Worm (Caenorhabditis elegans) whole organism, young adult: ENCODE measurements around the gene ZK546.5.

Source experiments
- B0019.2 ChIP-seq: fragments of 200-800 bp; sonication (Bioruptor generic); conservative IDR thresholded peaks from 2 replicates; pipeline ENCODE4 v1.3.6; 2022; ENCODE audit warnings: missing genetic modification reagents, missing genetic modification characterization, missing compliant biosample characterization
- B0035.1 ChIP-seq: sonication (generic microtip); optimal IDR thresholded peaks from 2 replicates; lab custom pipeline; 2016; ENCODE audit warnings: missing genetic modification characterization, mild to moderate bottlenecking, missing compliant biosample characterization, missing genotype, missing genetic modification reagents
- B0261.1 ChIP-seq: sonication (generic microtip); optimal IDR thresholded peaks from 2 replicates; lab custom pipeline; 2016; ENCODE audit warnings: mild to moderate bottlenecking, missing genetic modification characterization, moderate library complexity, missing compliant biosample characterization
- F10E7.11 ChIP-seq: sonication (generic microtip); optimal IDR thresholded peaks from 2 replicates; lab custom pipeline; 2017; ENCODE audit warnings: mild to moderate bottlenecking, missing genetic modification characterization, moderate library complexity, missing compliant biosample characterization
- F22D6.2 ChIP-seq: sonication (generic microtip); optimal IDR thresholded peaks from 2 replicates; lab custom pipeline; 2016; ENCODE audit warnings: mild to moderate bottlenecking, missing genetic modification characterization, missing compliant biosample characterization
- F37B4.10 ChIP-seq: fragments of 200-800 bp; sonication (Bioruptor generic); IDR thresholded peaks from 2 replicates; pipeline ENCODE4 v1.3.6; 2022; ENCODE audit warnings: missing genetic modification characterization, missing compliant biosample characterization
- F49E8.2 ChIP-seq: sonication (generic microtip); optimal IDR thresholded peaks from 3 replicates; lab custom pipeline; 2017; ENCODE audit warnings: missing genetic modification characterization, mild to moderate bottlenecking, missing compliant biosample characterization, antibody characterized with exemption, moderate library complexity; ENCODE audit not compliant: insufficient read depth
- F55B11.4 ChIP-seq: sonication (generic microtip); optimal IDR thresholded peaks from 2 replicates; lab custom pipeline; 2016; ENCODE audit warnings: missing compliant biosample characterization, missing genetic modification characterization, borderline replicate concordance; ENCODE audit not compliant: insufficient read depth
- F57A8.1 ChIP-seq: fragments of 200-800 bp; sonication (Bioruptor generic); optimal IDR thresholded peaks from 2 replicates; lab custom pipeline; 2018; ENCODE audit warnings: mild to moderate bottlenecking, missing genetic modification characterization, moderate library complexity, missing compliant biosample characterization
- T26A5.8 ChIP-seq: sonication (generic microtip); optimal IDR thresholded peaks from 2 replicates; lab custom pipeline; 2016; ENCODE audit warnings: missing genetic modification characterization, missing compliant biosample characterization
- ZK185.1 ChIP-seq: sonication (generic microtip); optimal IDR thresholded peaks from 2 replicates; lab custom pipeline; 2016; ENCODE audit warnings: mild to moderate bottlenecking, missing genetic modification characterization, missing compliant biosample characterization; ENCODE audit not compliant: poor library complexity, severe bottlenecking
- athp-1 ChIP-seq: sonication (generic microtip); optimal IDR thresholded peaks from 2 replicates; lab custom pipeline; 2017; ENCODE audit warnings: mild to moderate bottlenecking, missing genetic modification characterization, missing compliant biosample characterization
- attf-3 ChIP-seq: fragments of 200-800 bp; sonication (Bioruptor generic); conservative IDR thresholded peaks from 2 replicates; pipeline ENCODE4 v1.3.6; 2022; ENCODE audit warnings: missing genetic modification reagents, missing genetic modification characterization, missing compliant biosample characterization
- attf-5 ChIP-seq: fragments of 200-800 bp; sonication (Bioruptor generic); optimal IDR thresholded peaks from 2 replicates; lab custom pipeline; 2018; ENCODE audit warnings: mild to moderate bottlenecking, missing genetic modification characterization, missing compliant biosample characterization
- bed-2 ChIP-seq: fragments of 200-800 bp; sonication (Bioruptor generic); IDR thresholded peaks from 2 replicates; pipeline ENCODE4 v1.3.6; 2022; ENCODE audit warnings: missing genetic modification reagents, missing genetic modification characterization, missing compliant biosample characterization
- cebp-2 ChIP-seq: fragments of 200-800 bp; sonication (Bioruptor generic); IDR thresholded peaks from 2 replicates; pipeline ENCODE4 v1.3.6; 2022; ENCODE audit warnings: missing genetic modification characterization, missing compliant biosample characterization
- ceh-79 ChIP-seq: sonication (generic microtip); optimal IDR thresholded peaks from 2 replicates; lab custom pipeline; 2017; ENCODE audit warnings: mild to moderate bottlenecking, missing genetic modification characterization, missing compliant biosample characterization
- chd-7 ChIP-seq: sonication (generic microtip); optimal IDR thresholded peaks from 2 replicates; lab custom pipeline; 2016; ENCODE audit warnings: mild to moderate bottlenecking, missing genetic modification characterization, moderate library complexity, missing compliant biosample characterization
- die-1 ChIP-seq: sonication (generic microtip); optimal IDR thresholded peaks from 2 replicates; lab custom pipeline; 2016; ENCODE audit warnings: missing genotype, mild to moderate bottlenecking, missing genetic modification characterization, missing compliant biosample characterization
- efl-1 ChIP-seq: fragments of 150-350 bp; optimal IDR thresholded peaks from 2 replicates; lab custom pipeline; 2014; ENCODE audit warnings: missing biosample characterization, missing genetic modification reagents, missing genetic modification characterization
- ets-4 ChIP-seq: fragments of 200-800 bp; sonication (Bioruptor generic); optimal IDR thresholded peaks from 2 replicates; lab custom pipeline; 2018; ENCODE audit warnings: mild to moderate bottlenecking, missing genetic modification characterization, missing compliant biosample characterization
- gei-17 ChIP-seq: fragments of 200-800 bp; sonication (Bioruptor generic); optimal IDR thresholded peaks from 2 replicates; lab custom pipeline; 2018; ENCODE audit warnings: mild to moderate bottlenecking, missing genetic modification characterization, missing compliant biosample characterization
- him-1 ChIP-seq: sonication (generic microtip); optimal IDR thresholded peaks from 2 replicates; lab custom pipeline; 2016; ENCODE audit warnings: missing genotype, missing genetic modification reagents, missing genetic modification characterization, missing compliant biosample characterization
- hmg-1.2 ChIP-seq: fragments of 200-800 bp; sonication (Bioruptor generic); IDR thresholded peaks from 2 replicates; pipeline ENCODE4 v1.3.6; 2022; ENCODE audit warnings: missing genetic modification reagents, missing genetic modification characterization, missing compliant biosample characterization
- hmg-20 ChIP-seq: fragments of 200-800 bp; sonication (Bioruptor generic); IDR thresholded peaks from 2 replicates; pipeline ENCODE4 v1.3.6; 2022; ENCODE audit warnings: missing genetic modification reagents, missing genetic modification characterization, missing compliant biosample characterization
- hrde-1 ChIP-seq: sonication (generic microtip); optimal IDR thresholded peaks from 2 replicates; lab custom pipeline; 2016; ENCODE audit warnings: missing genetic modification characterization, mild to moderate bottlenecking, missing compliant biosample characterization, moderate library complexity, missing genotype, missing genetic modification reagents, borderline replicate concordance
- lin-35 ChIP-seq, 3 experiments: fragments of 150-350 bp in 2 of 3; sonication (generic microtip) in 1 of 3; optimal IDR thresholded peaks; 2 replicates each; lab custom pipeline; 2014 to 2018; ENCODE audit warnings: missing biosample characterization in 3 of 3, missing genetic modification characterization in 3 of 3, missing genetic modification reagents in 3 of 3
- lir-1 ChIP-seq: fragments of 200-800 bp; sonication (Bioruptor generic); conservative IDR thresholded peaks from 2 replicates; pipeline ENCODE4 v1.3.6; 2022; ENCODE audit warnings: missing genetic modification reagents, missing genetic modification characterization, missing compliant biosample characterization
- lsl-1 ChIP-seq: fragments of 200-800 bp; sonication (Bioruptor generic); optimal IDR thresholded peaks from 2 replicates; lab custom pipeline; 2018; ENCODE audit warnings: mild to moderate bottlenecking, missing genetic modification characterization, moderate library complexity, missing compliant biosample characterization
- madf-10 ChIP-seq: sonication (generic microtip); optimal IDR thresholded peaks from 2 replicates; lab custom pipeline; 2016; ENCODE audit warnings: mild to moderate bottlenecking, missing genetic modification characterization, missing compliant biosample characterization
- madf-6 ChIP-seq: fragments of 200-800 bp; sonication (Bioruptor generic); IDR thresholded peaks from 2 replicates; pipeline ENCODE4 v1.3.6; 2022; ENCODE audit warnings: missing genetic modification reagents, missing genetic modification characterization, missing compliant biosample characterization
- nfyb-1 ChIP-seq: fragments of 200-800 bp; sonication (Bioruptor generic); IDR thresholded peaks from 2 replicates; pipeline ENCODE4 v1.3.6; 2022; ENCODE audit warnings: missing genetic modification reagents, missing genetic modification characterization, missing compliant biosample characterization
- nhr-179 ChIP-seq: sonication (generic microtip); optimal IDR thresholded peaks from 2 replicates; lab custom pipeline; 2016; ENCODE audit warnings: mild to moderate bottlenecking, missing genetic modification characterization, missing compliant biosample characterization
- nhr-27 ChIP-seq: fragments of 200-800 bp; sonication (Bioruptor generic); optimal IDR thresholded peaks from 2 replicates; lab custom pipeline; 2018; ENCODE audit warnings: mild to moderate bottlenecking, missing genetic modification characterization, moderate library complexity, missing compliant biosample characterization
- pha-4 ChIP-seq: fragments of 150-350 bp; sonication (generic microtip); optimal IDR thresholded peaks from 2 replicates; lab custom pipeline; 2014; ENCODE audit warnings: missing biosample characterization, missing genetic modification reagents, missing genetic modification characterization
- repo-1 ChIP-seq: sonication (generic microtip); optimal IDR thresholded peaks from 2 replicates; lab custom pipeline; 2017; ENCODE audit warnings: mild to moderate bottlenecking, missing genetic modification characterization, missing compliant biosample characterization
- snpc-1.3 ChIP-seq: sonication (generic microtip); optimal IDR thresholded peaks from 2 replicates; lab custom pipeline; 2017; ENCODE audit warnings: missing genetic modification characterization, mild to moderate bottlenecking, missing compliant biosample characterization, antibody characterized with exemption, moderate library complexity, missing genotype, missing genetic modification reagents; ENCODE audit not compliant: insufficient read depth
- snpc-4 ChIP-seq, 5 experiments: fragments of 150-350 bp in 1 of 5; sonication (generic microtip) in 4 of 5; optimal IDR thresholded peaks; 2 replicates each; lab custom pipeline; 2014 to 2018; ENCODE audit warnings: missing genetic modification characterization in 5 of 5, missing biosample characterization in 3 of 5, antibody characterized with exemption in 2 of 5, mild to moderate bottlenecking in 2 of 5, missing compliant biosample characterization in 2 of 5, missing genotype in 2 of 5, moderate library complexity in 2 of 5, missing genetic modification reagents in 1 of 5
- xnd-1 ChIP-seq: sonication (generic microtip); optimal IDR thresholded peaks from 2 replicates; lab custom pipeline; 2016; ENCODE audit warnings: missing genotype, missing genetic modification reagents, missing genetic modification characterization, missing compliant biosample characterization
- zim-3 ChIP-seq: sonication (generic microtip); optimal IDR thresholded peaks from 2 replicates; lab custom pipeline; 2017; ENCODE audit warnings: mild to moderate bottlenecking, missing genetic modification characterization, moderate library complexity, missing compliant biosample characterization
- ztf-25 ChIP-seq: fragments of 200-800 bp; sonication (Bioruptor generic); IDR thresholded peaks from 2 replicates; pipeline ENCODE4 v1.3.6; 2022; ENCODE audit warnings: missing genetic modification reagents, missing genetic modification characterization, missing compliant biosample characterization

ZK546.5 gene

ce11 chrII:4934954-4935353 lies 664 bp upstream of the ZK546.5 start, which contains the start of gene gst-30:
TSS of gene gst-30 (minus strand) at chrII:4935054.
- no peak for TF ChIP-seq ceh-79 (tag; lab: Kevin White, UChicago)
- TF ChIP-seq lir-1 (GFP tag; lab: Robert Waterston, UW), result no peak
- no peak for TF ChIP-seq die-1
- no peak for TF ChIP-seq bed-2 (GFP tag; lab: Robert Waterston, UW)
- TF ChIP-seq chd-7 (tag; lab: Kevin White, UChicago), result no peak
- no peak for TF ChIP-seq F57A8.1 (GFP tag; lab: Kevin White, UChicago)
- no peak for TF ChIP-seq lsl-1 (GFP tag; lab: Kevin White, UChicago)
- TF ChIP-seq F49E8.2 (tag; lab: Kevin White, UChicago), result no peak
- TF ChIP-seq gei-17 (GFP tag; lab: Kevin White, UChicago), result no peak
- TF ChIP-seq efl-1 (GFP tag; lab: Kevin White, UChicago), result no peak
- TF ChIP-seq snpc-1.3 (tag; lab: Kevin White, UChicago), result no peak
- TF ChIP-seq xnd-1 (tag; lab: Kevin White, UChicago), result no peak
- no peak for TF ChIP-seq F37B4.10 (GFP tag; lab: Robert Waterston, UW)
- no peak for TF ChIP-seq nhr-27 (tag; lab: Kevin White, UChicago)
- TF ChIP-seq hrde-1 (tag; lab: Kevin White, UChicago), result no peak
- no peak for TF ChIP-seq athp-1 (tag; lab: Kevin White, UChicago)
- no peak for TF ChIP-seq B0035.1 (tag; lab: Kevin White, UChicago)

ce11 chrII:4937743-4938142 lies 2.1 kb downstream of the ZK546.5 start, which contains the start of gene ZK546.4:
TSS of gene ZK546.4 (plus strand) at chrII:4938043.
- no peak for TF ChIP-seq ztf-25 (GFP tag; lab: Robert Waterston, UW)
- no peak for TF ChIP-seq snpc-4 (GFP tag; optimal IDR thresholded peaks at IDR 0.05; lab: Kevin White, UChicago)
- no peak for TF ChIP-seq snpc-4 (tag; optimal IDR thresholded peaks at IDR 0.05; lab: Kevin White, UChicago)
- no peak for TF ChIP-seq attf-5 (GFP tag; lab: Kevin White, UChicago)
- TF ChIP-seq B0261.1, result no peak
- no peak for TF ChIP-seq F55B11.4

DNA sequence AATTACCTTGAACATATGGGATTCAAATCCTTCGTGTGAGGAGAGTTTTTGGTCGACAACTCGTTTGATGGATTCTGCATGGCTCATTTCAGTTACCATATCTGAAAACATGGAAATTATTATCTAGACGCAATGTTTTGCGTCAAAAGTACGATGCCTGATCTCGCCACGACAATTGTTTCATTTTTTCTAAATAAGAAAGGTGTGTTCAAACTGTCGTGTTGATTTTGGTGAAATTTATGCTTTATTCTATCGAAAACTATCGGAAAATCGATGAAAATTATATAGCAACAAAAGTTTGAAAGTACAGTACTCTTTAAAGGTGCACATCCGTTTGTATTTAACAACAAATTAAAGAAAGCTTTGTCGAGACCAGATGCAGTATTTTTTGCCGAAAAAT lies 5.4 kb downstream of the ZK546.5 start, which contains the start of gene cblc-1:
TSS of gene cblc-1 (minus strand) at position 101 of the 400 bp plus-strand sequence.
- TF ChIP-seq lin-35 (GFP tag; optimal IDR thresholded peaks at IDR 0.05; lab: Kevin White, UChicago) (no peak), B0019.2 (GFP tag; lab: Robert Waterston, UW) (no peak), cebp-2 (GFP tag; lab: Robert Waterston, UW) (no peak), madf-6 (GFP tag; lab: Robert Waterston, UW) (no peak), zim-3 (tag; lab: Kevin White, UChicago) (no peak), ets-4 (no peak)

- TF ChIP-seq hmg-20 (GFP tag; lab: Robert Waterston, UW), result no peak
- no peak for TF ChIP-seq repo-1 (tag; lab: Kevin White, UChicago)
- TF ChIP-seq ceh-79 (tag; lab: Kevin White, UChicago), result no peak
- no peak for TF ChIP-seq F49E8.2 (tag; lab: Kevin White, UChicago)
- no peak for TF ChIP-seq snpc-1.3 (tag; lab: Kevin White, UChicago)
- TF ChIP-seq madf-10 (tag; lab: Kevin White, UChicago), result no peak
- TF ChIP-seq F37B4.10 (GFP tag; lab: Robert Waterston, UW), result no peak
- TF ChIP-seq pha-4 (tag; lab: Kevin White, UChicago), result no peak
- no peak for TF ChIP-seq hmg-1.2
- TF ChIP-seq ZK185.1 (tag; lab: Kevin White, UChicago), result no peak
- no peak for TF ChIP-seq nfyb-1 (GFP tag; lab: Robert Waterston, UW)
- no peak for TF ChIP-seq F22D6.2
- TF ChIP-seq him-1 (tag; lab: Kevin White, UChicago), result no peak
- no peak for TF ChIP-seq F10E7.11 (tag; lab: Kevin White, UChicago)
- no peak for TF ChIP-seq T26A5.8 (tag; lab: Kevin White, UChicago)
- TF ChIP-seq nhr-179, result no peak
- no peak for TF ChIP-seq attf-3 (GFP tag; lab: Robert Waterston, UW)
Observed at ce11 chrII:4941541-4942206, 6.1 kb downstream of the ZK546.5 start, which contains the start of gene ZK546.19. TSS of gene ZK546.19 (plus strand) at chrII:4941726.
